Worm (Caenorhabditis elegans) whole organism, L3 larva: ENCODE measurements around the gene act-3.

Experiments
- R02D3.7 ChIP-seq: fragments of 150-350 bp; optimal IDR thresholded peaks from 2 replicates; lab custom pipeline; 2014; ENCODE audit warnings: missing biosample characterization, missing genetic modification characterization
- aly-2 ChIP-seq: fragments of 150-350 bp; optimal IDR thresholded peaks from 2 replicates; lab custom pipeline; 2014; ENCODE audit warnings: missing biosample characterization, missing genetic modification characterization
- elt-2 ChIP-seq: sonication (generic microtip); optimal IDR thresholded peaks from 2 replicates; lab custom pipeline; 2016; ENCODE audit warnings: missing genetic modification reagents, mild to moderate bottlenecking, missing genetic modification characterization, missing compliant biosample characterization
- elt-3 ChIP-seq, 3 experiments: fragments of 150-350 bp in 1 of 3; sonication (generic microtip) in 2 of 3; optimal IDR thresholded peaks; 2 replicates in 2 of 3; 4 replicates in 1 of 3; lab custom pipeline; 2014 to 2017; ENCODE audit warnings: missing biosample characterization in 3 of 3, missing genetic modification characterization in 3 of 3
- fkh-10 ChIP-seq: sonication (generic microtip); optimal IDR thresholded peaks from 2 replicates; lab custom pipeline; 2017; ENCODE audit warnings: missing biosample characterization, missing genetic modification reagents, missing genetic modification characterization
- jun-1 ChIP-seq: fragments of 150-350 bp; optimal IDR thresholded peaks from 2 replicates; lab custom pipeline; 2014; ENCODE audit warnings: missing biosample characterization, missing genetic modification reagents, missing genetic modification characterization
- mdl-1 ChIP-seq: fragments of 150-350 bp; optimal IDR thresholded peaks from 2 replicates; lab custom pipeline; 2014; ENCODE audit warnings: missing biosample characterization, missing genetic modification characterization
- nhr-11 ChIP-seq: fragments of 150-350 bp; optimal IDR thresholded peaks from 2 replicates; lab custom pipeline; 2014; ENCODE audit warnings: missing biosample characterization, missing genetic modification characterization
- nhr-237 ChIP-seq: fragments of 150-350 bp; optimal IDR thresholded peaks from 2 replicates; lab custom pipeline; 2014; ENCODE audit warnings: missing biosample characterization, missing genetic modification characterization
- pha-4 ChIP-seq: fragments of 150-350 bp; optimal IDR thresholded peaks from 2 replicates; lab custom pipeline; 2014; ENCODE audit warnings: missing biosample characterization, missing genetic modification reagents, missing genetic modification characterization
- pqm-1 ChIP-seq: fragments of 150-350 bp; optimal IDR thresholded peaks from 2 replicates; lab custom pipeline; 2017; ENCODE audit warnings: missing biosample characterization, missing genetic modification characterization, inconsistent platforms
- unc-39 ChIP-seq: sonication (generic microtip); optimal IDR thresholded peaks from 4 replicates; lab custom pipeline; 2017; ENCODE audit warnings: missing biosample characterization, missing genetic modification characterization
- unc-62 ChIP-seq: fragments of 150-350 bp; sonication (generic microtip); optimal IDR thresholded peaks from 4 replicates; lab custom pipeline; 2014; ENCODE audit warnings: missing biosample characterization, missing genetic modification reagents, missing genetic modification characterization
- ztf-11 ChIP-seq: fragments of 150-350 bp; optimal IDR thresholded peaks from 2 replicates; lab custom pipeline; 2014; ENCODE audit warnings: missing biosample characterization, missing genetic modification characterization

DNA sequence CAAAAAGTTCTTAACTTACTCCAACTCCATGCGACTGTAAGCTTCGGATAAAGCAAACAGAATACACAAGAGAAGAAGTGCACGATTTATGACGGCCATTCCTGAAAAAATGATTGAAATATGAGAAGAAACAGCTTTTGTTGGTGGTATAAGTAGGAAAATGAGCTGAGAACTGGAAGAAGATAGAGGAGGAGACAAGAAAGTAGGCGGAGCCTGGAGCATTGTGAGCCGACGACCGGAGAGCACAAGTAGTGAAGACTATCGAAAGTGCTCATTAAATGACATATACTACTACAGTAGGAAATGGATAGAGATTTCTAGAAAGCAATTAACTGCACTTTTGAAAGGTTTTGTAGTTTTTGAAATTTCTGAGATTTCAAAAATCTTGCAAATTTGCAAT lies 8.8 kb downstream of the act-3 start, which contains the start of gene nlp-80:
- TF ChIP-seq unc-62 (GFP tag; lab: Kevin White, UChicago) (no peak), nhr-237 (tag; lab: Kevin White, UChicago) (no peak), ztf-11 (no peak), pqm-1 (no peak), unc-39 (no peak), fkh-10 (no peak), aly-2 (tag; lab: Kevin White, UChicago) (no peak), mdl-1 (tag; lab: Kevin White, UChicago) (no peak), R02D3.7 (tag; lab: Kevin White, UChicago) (no peak), elt-2 (tag; lab: Kevin White, UChicago) (no peak), jun-1 (no peak), nhr-11 (no peak), elt-3 (tag; optimal IDR thresholded peaks at IDR 0.05; lab: Kevin White, UChicago) (no peak), pha-4 (tag; lab: Kevin White, UChicago) (no peak)
